Fruit fly (Drosophila melanogaster): ENCODE results near the gene CG42671.
A peak's percentile ranks its signal among the peaks of the same experiment; 100 is the strongest.

The CG42671 gene

dm6 chr3L:11259759-11260158, 45.5 kb downstream of the CG42671 start:
- TF ChIP-seq CG34367 (tag; optimal IDR thresholded peaks at IDR 0.05) (no peak), gl (tag; optimal IDR thresholded peaks at IDR 0.05) (no peak), CG8301 (tag; optimal IDR thresholded peaks at IDR 0.05) (no peak), Pif1A (GFP tag; optimal IDR thresholded peaks at IDR 0.05) (no peak), Snoo (tag; optimal IDR thresholded peaks at IDR 0.05) (no peak), CG17806 (tag; optimal IDR thresholded peaks at IDR 0.05) (no peak), rn (GFP tag; IDR thresholded peaks at IDR 0.05) (no peak), CG32121 (GFP tag; IDR thresholded peaks at IDR 0.05) (no peak), CG13204 (GFP tag; optimal IDR thresholded peaks at IDR 0.05) (no peak), CG15710 (tag; optimal IDR thresholded peaks at IDR 0.05) (no peak), EcR (GFP tag; optimal IDR thresholded peaks at IDR 0.05) (no peak), D1 (tag; optimal IDR thresholded peaks at IDR 0.05) (no peak)

dm6 chr3L:11260275-11260734, 46.0 kb downstream of the CG42671 start:
- TF ChIP-seq CG17806 (tag; optimal IDR thresholded peaks at IDR 0.05) = peak; percentile 24
- TF ChIP-seq CG4496 (GFP tag; IDR thresholded peaks at IDR 0.05) = 0 out of 3 replicates have a peak, but pooled peaks have one; percentile 65
- no peak for TF ChIP-seq Snoo (tag; optimal IDR thresholded peaks at IDR 0.05)
- no peak for TF ChIP-seq CG34367 (tag; optimal IDR thresholded peaks at IDR 0.05)
- TF ChIP-seq CG10348 (GFP tag; IDR thresholded peaks at IDR 0.05) = no peak
- no peak for TF ChIP-seq EcR (GFP tag; optimal IDR thresholded peaks at IDR 0.05)
- no peak for TF ChIP-seq D1 (tag; optimal IDR thresholded peaks at IDR 0.05)
- TF ChIP-seq Ets98B (GFP tag; IDR thresholded peaks at IDR 0.05) = no peak
- TF ChIP-seq CG13204 (GFP tag; optimal IDR thresholded peaks at IDR 0.05) = no peak
- TF ChIP-seq CG14655 (GFP tag; optimal IDR thresholded peaks at IDR 0.05) = peak; percentile 58
- no peak for TF ChIP-seq rn (GFP tag; IDR thresholded peaks at IDR 0.05)
- TF ChIP-seq Pif1A (GFP tag; optimal IDR thresholded peaks at IDR 0.05) = peak; percentile 23
- peak; percentile 5 for TF ChIP-seq Pif1B (GFP tag; optimal IDR thresholded peaks at IDR 0.05)
- TF ChIP-seq CG15710 (tag; optimal IDR thresholded peaks at IDR 0.05) = peak; percentile 12
- TF ChIP-seq CG8301 (tag; optimal IDR thresholded peaks at IDR 0.05) = peak; percentile 45
- peak; percentile 39; the same call in 1 of the 3 replicates for TF ChIP-seq fd96Ca (GFP tag; IDR thresholded peaks at IDR 0.05)
- TF ChIP-seq gl (tag; optimal IDR thresholded peaks at IDR 0.05) = no peak
- TF ChIP-seq CG32121 (GFP tag; IDR thresholded peaks at IDR 0.05) = 0 out of 2 replicates have a peak, but pooled peaks have one; percentile 9
- TF ChIP-seq CG8159 (tag; optimal IDR thresholded peaks at IDR 0.05) = peak; percentile 12
- TF ChIP-seq CG9948 (tag; optimal IDR thresholded peaks at IDR 0.05) = peak; percentile 17
- TF ChIP-seq CG12605 (GFP tag; IDR thresholded peaks at IDR 0.05) = no peak

dm6 chr3L:11260737-11261455, 46.6 kb downstream of the CG42671 start:
- TF ChIP-seq CG32121 (GFP tag; IDR thresholded peaks at IDR 0.05) = peak; percentile 67
- peak; percentile 37 for TF ChIP-seq CG15710 (tag; optimal IDR thresholded peaks at IDR 0.05)
- no peak for TF ChIP-seq EcR (GFP tag; optimal IDR thresholded peaks at IDR 0.05)
- TF ChIP-seq Snoo (tag; optimal IDR thresholded peaks at IDR 0.05) = no peak
- TF ChIP-seq CG10348 (GFP tag; IDR thresholded peaks at IDR 0.05) = no peak
- TF ChIP-seq Ets98B (GFP tag; IDR thresholded peaks at IDR 0.05) = peak; percentile 54
- peak; percentile 76 for TF ChIP-seq CG17806 (tag; optimal IDR thresholded peaks at IDR 0.05)
- TF ChIP-seq Pif1A (GFP tag; optimal IDR thresholded peaks at IDR 0.05) = peak; percentile 37
- TF ChIP-seq CG8301 (tag; optimal IDR thresholded peaks at IDR 0.05) = peak; percentile 36
- TF ChIP-seq CG13204 (GFP tag; optimal IDR thresholded peaks at IDR 0.05) = no peak
- TF ChIP-seq CG12605 (GFP tag; IDR thresholded peaks at IDR 0.05) = peak; percentile 66
- peak; percentile 79 for TF ChIP-seq CG4496 (GFP tag; IDR thresholded peaks at IDR 0.05)
- no peak for TF ChIP-seq gl (tag; optimal IDR thresholded peaks at IDR 0.05)
- TF ChIP-seq CG34367 (tag; optimal IDR thresholded peaks at IDR 0.05) = peak; percentile 55
- no peak for TF ChIP-seq D1 (tag; optimal IDR thresholded peaks at IDR 0.05)
- TF ChIP-seq CG8159 (tag; optimal IDR thresholded peaks at IDR 0.05) = peak; percentile 65
- peak; percentile 62 for TF ChIP-seq CG9948 (tag; optimal IDR thresholded peaks at IDR 0.05)
- no peak for TF ChIP-seq CG14655 (GFP tag; optimal IDR thresholded peaks at IDR 0.05)
- TF ChIP-seq fd96Ca (GFP tag; IDR thresholded peaks at IDR 0.05) = no peak
- TF ChIP-seq rn (GFP tag; IDR thresholded peaks at IDR 0.05) = 0 out of 2 replicates have a peak, but pooled peaks have one; percentile 39
- TF ChIP-seq Pif1B (GFP tag; optimal IDR thresholded peaks at IDR 0.05) = no peak

dm6 chr3L:11261456-11262082, 47.3 kb downstream of the CG42671 start:
- TF ChIP-seq CG15710 (tag; optimal IDR thresholded peaks at IDR 0.05) (peak; percentile 98), Snoo (tag; optimal IDR thresholded peaks at IDR 0.05) (peak; percentile 90), Pif1B (GFP tag; optimal IDR thresholded peaks at IDR 0.05) (peak; percentile 82), CG8159 (tag; optimal IDR thresholded peaks at IDR 0.05) (peak; percentile 98), CG12605 (GFP tag; IDR thresholded peaks at IDR 0.05) (peak; percentile 86), CG9948 (tag; optimal IDR thresholded peaks at IDR 0.05) (peak; percentile 90), CG34367 (tag; optimal IDR thresholded peaks at IDR 0.05) (peak; percentile 92), Ets98B (GFP tag; IDR thresholded peaks at IDR 0.05) (peak; percentile 38; the same call in 1 of the 2 replicates), rn (GFP tag; IDR thresholded peaks at IDR 0.05) (peak; percentile 69), CG17806 (tag; optimal IDR thresholded peaks at IDR 0.05) (peak; percentile 88), Pif1A (GFP tag; optimal IDR thresholded peaks at IDR 0.05) (peak; percentile 62), CG10348 (GFP tag; IDR thresholded peaks at IDR 0.05) (no peak; the same call in 1 of the 2 replicates), CG4496 (GFP tag; IDR thresholded peaks at IDR 0.05) (peak; percentile 87; the same call in 1 of the 3 replicates), D1 (tag; optimal IDR thresholded peaks at IDR 0.05) (peak; percentile 90), CG8301 (tag; optimal IDR thresholded peaks at IDR 0.05) (peak; percentile 80), EcR (GFP tag; optimal IDR thresholded peaks at IDR 0.05) (peak; percentile 66), gl (tag; optimal IDR thresholded peaks at IDR 0.05) (peak; percentile 55), CG32121 (GFP tag; IDR thresholded peaks at IDR 0.05) (peak; percentile 89), CG13204 (GFP tag; optimal IDR thresholded peaks at IDR 0.05) (peak; percentile 84), fd96Ca (GFP tag; IDR thresholded peaks at IDR 0.05) (peak; percentile 58; the same call in 2 of the 3 replicates), CG14655 (GFP tag; optimal IDR thresholded peaks at IDR 0.05) (peak; percentile 87)

Measured in whole organism, pupa.